Worm (Caenorhabditis elegans): ENCODE data around the gene srv-8.

srv-8 gene

ce11 chrV:13415462-13415861 is 5.1 kb downstream of the srv-8 start (continued):
- no peak for TF ChIP-seq daf-19 (GFP tag; conservative IDR thresholded peaks at IDR 0.05)
- TF ChIP-seq aha-1 (tag) = peak; percentile 89
- TF ChIP-seq T26A8.4 (GFP tag; IDR thresholded peaks at IDR 0.05) = no peak; the same call in 1 of the 2 replicates
- no peak for TF ChIP-seq ceh-20 (GFP tag; IDR thresholded peaks at IDR 0.05)

- TF ChIP-seq duxl-1 (tag; optimal IDR thresholded peaks at IDR 0.05; ENCODE audit: poor library complexity) (no peak), lin-29 (GFP tag; IDR thresholded peaks at IDR 0.05) (no peak), dmd-6 (GFP tag; IDR thresholded peaks at IDR 0.05) (no peak), Y105C5A.15 (GFP tag; IDR thresholded peaks at IDR 0.05) (no peak), ZK337.2 (GFP tag; IDR thresholded peaks at IDR 0.05) (no peak), hlh-11 (tag; optimal IDR thresholded peaks at IDR 0.05) (peak; percentile 8), ztf-7 (tag; optimal IDR thresholded peaks at IDR 0.05) (no peak), mdl-1 (tag; optimal IDR thresholded peaks at IDR 0.05) (no peak), set-16 (GFP tag; IDR thresholded peaks at IDR 0.05) (no peak), gei-8 (GFP tag; optimal IDR thresholded peaks at IDR 0.05) (no peak), mxl-3 (GFP tag; optimal IDR thresholded peaks at IDR 0.05) (peak; percentile 63)
These were observed 6.0 kb downstream of the srv-8 start, which contains the start of gene cut-2 for ce11 chrV:13414585-13414984. Gene cut-2, plus strand, starts transcription at chrV:13414949.

DNA sequence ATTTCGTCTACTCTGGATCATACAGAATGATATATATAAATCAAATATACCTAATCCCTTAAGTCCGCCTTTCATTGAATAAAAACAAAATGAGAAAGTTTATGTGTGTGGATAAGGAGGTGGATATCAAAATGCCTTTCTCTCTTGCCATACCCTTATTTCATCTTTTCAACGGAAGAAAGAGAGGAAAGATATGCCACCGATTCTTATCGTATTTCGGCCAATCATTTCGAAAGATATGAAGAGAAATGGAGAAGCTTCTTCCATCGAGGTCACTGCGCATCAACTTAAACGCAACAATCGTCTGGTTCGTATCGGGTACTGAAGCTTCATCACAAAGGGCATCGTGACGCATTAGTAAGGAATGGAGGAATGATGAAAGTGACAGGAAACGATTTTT is 7.2 kb downstream of the srv-8 start:
- no peak for TF ChIP-seq unc-39 (tag; optimal IDR thresholded peaks at IDR 0.05)

DNA sequence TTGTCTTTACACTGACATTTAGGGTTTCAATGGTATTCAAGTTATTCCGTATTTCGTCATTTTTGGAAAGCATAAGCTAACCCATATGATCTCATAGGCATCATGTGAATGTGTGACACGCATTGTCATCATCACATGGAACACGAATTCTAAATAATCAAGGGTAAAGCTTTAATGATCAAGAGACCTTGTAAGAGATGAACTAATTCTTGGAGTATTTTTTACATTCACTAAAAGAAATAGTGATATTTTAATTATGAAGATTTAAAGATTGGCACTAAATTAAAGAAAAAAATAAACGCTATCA is 8.6 kb downstream of the srv-8 start:
- TF ChIP-seq Y105C5A.15 (GFP tag; IDR thresholded peaks at IDR 0.05) = no peak
- peak; percentile 78 for TF ChIP-seq hlh-30 (tag; optimal IDR thresholded peaks at IDR 0.05; ENCODE audit: insufficient read depth)

ce11 chrV:13411225-13411991 is 9.1 kb downstream of the srv-8 start:
- no peak for TF ChIP-seq lin-1 (GFP tag; IDR thresholded peaks at IDR 0.05)
- no peak for TF ChIP-seq nhr-41 (GFP tag; IDR thresholded peaks at IDR 0.05)
- no peak for TF ChIP-seq mdt-29 (GFP tag; IDR thresholded peaks at IDR 0.05)
- no peak for TF ChIP-seq daf-19 (GFP tag; conservative IDR thresholded peaks at IDR 0.05)
- TF ChIP-seq ces-1 (GFP tag; optimal IDR thresholded peaks at IDR 0.05) = no peak
- TF ChIP-seq mdl-1 (tag; optimal IDR thresholded peaks at IDR 0.05) = no peak
- TF ChIP-seq arid-1 (GFP tag; conservative IDR thresholded peaks at IDR 0.05) = no peak
- TF ChIP-seq mep-1 (tag; optimal IDR thresholded peaks at IDR 0.05) = peak; percentile 17
- no peak for TF ChIP-seq aha-1 (tag)
- peak; percentile 38 for TF ChIP-seq lin-13 (GFP tag; optimal IDR thresholded peaks at IDR 0.05)
- no peak for TF ChIP-seq dpl-1 (GFP tag; optimal IDR thresholded peaks at IDR 0.05)
- TF ChIP-seq ama-1 (optimal IDR thresholded peaks at IDR 0.05) = peak; percentile 35
- TF ChIP-seq daf-8 (GFP tag; IDR thresholded peaks at IDR 0.05) = no peak
- no peak for TF ChIP-seq nhr-76 (tag; optimal IDR thresholded peaks at IDR 0.05)
- peak; percentile 2 for TF ChIP-seq mxl-3 (GFP tag; optimal IDR thresholded peaks at IDR 0.05)
- no peak for TF ChIP-seq attf-4 (tag; optimal IDR thresholded peaks at IDR 0.05)
- TF ChIP-seq snpc-1.2 (GFP tag; IDR thresholded peaks at IDR 0.05) = 0 out of 2 replicates have a peak, but pooled peaks have one; percentile 13
- no peak for TF ChIP-seq spr-3 (GFP tag; optimal IDR thresholded peaks at IDR 0.05)
- peak; percentile 12; the same call in 1 of the 2 replicates for TF ChIP-seq lin-38 (GFP tag; IDR thresholded peaks at IDR 0.05)
- TF ChIP-seq vab-7 (GFP tag; IDR thresholded peaks at IDR 0.05) = no peak
- TF ChIP-seq snpc-4 (tag; optimal IDR thresholded peaks at IDR 0.05) = no peak
- TF ChIP-seq lin-29 (GFP tag; IDR thresholded peaks at IDR 0.05) = no peak
- TF ChIP-seq T26A8.4 (GFP tag; IDR thresholded peaks at IDR 0.05) = peak; percentile 47; the same call in 1 of the 2 replicates
- no peak for TF ChIP-seq lin-39 (tag; optimal IDR thresholded peaks at IDR 0.05)
- TF ChIP-seq zfp-3 (GFP tag; conservative IDR thresholded peaks at IDR 0.05) = no peak
- peak in 1 of 2 experiments; percentile 76 for TF ChIP-seq unc-62 (GFP tag; optimal IDR thresholded peaks at IDR 0.05 in 1 of 2)
- no peak for TF ChIP-seq unc-62 (tag; optimal IDR thresholded peaks at IDR 0.05)
- TF ChIP-seq F10B5.3 (tag; optimal IDR thresholded peaks at IDR 0.05) = no peak
- no peak for TF ChIP-seq F49E8.2 (tag; optimal IDR thresholded peaks at IDR 0.05; ENCODE audit: borderline replicate concordance)
- no peak for TF ChIP-seq cey-2 (tag; optimal IDR thresholded peaks at IDR 0.05; ENCODE audit: borderline replicate concordance, insufficient read depth)
- TF ChIP-seq dve-1 (tag; optimal IDR thresholded peaks at IDR 0.05; ENCODE audit: insufficient read depth) = no peak
